Fruit fly (Drosophila melanogaster) whole organism: ENCODE data around the gene Or7a.

Source experiments
- CG8478 ChIP-seq: fragments of >200 bp; optimal IDR thresholded peaks from 2 replicates; lab custom pipeline; 2018; ENCODE audit warnings: inconsistent platforms
- Dll ChIP-seq: fragments of >200 bp; optimal IDR thresholded peaks from 2 replicates; lab custom pipeline; 2017
- psq ChIP-seq: fragments of >200 bp; optimal IDR thresholded peaks from 2 replicates; lab custom pipeline; 2017
- usp ChIP-seq: fragments of >200 bp; optimal IDR thresholded peaks from 2 replicates; lab custom pipeline; 2017; ENCODE audit warnings: missing biosample characterization, missing genetic modification characterization, mixed read lengths

DNA sequence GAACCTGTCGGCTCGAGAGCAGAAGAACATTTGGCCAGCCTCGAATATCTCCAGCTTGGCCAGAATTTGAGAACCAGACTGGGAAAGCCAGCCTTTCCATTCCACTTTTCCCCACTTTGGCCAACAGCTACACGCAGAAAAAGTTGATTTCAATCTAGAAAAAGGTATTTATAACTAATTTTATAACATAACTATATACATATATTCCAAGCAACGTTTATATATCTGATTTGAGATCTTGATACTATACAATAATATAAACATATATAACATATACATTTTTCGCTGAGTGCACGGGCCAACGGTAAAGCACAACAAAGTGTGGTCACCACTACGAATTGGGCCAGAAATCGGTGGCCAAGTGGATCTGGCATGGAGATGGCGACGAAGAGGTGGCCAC lies 2.1 kb downstream of the Or7a start:
- TF ChIP-seq psq = no peak
- no peak for TF ChIP-seq Dll (lab: Kevin White, UChicago)
- TF ChIP-seq CG8478 = no peak
- TF ChIP-seq usp (GFP tag; lab: Kevin White, UChicago) = no peak
